Fruit fly (Drosophila melanogaster) whole organism, embryonic: Measurements from ENCODE around the gene Srp19.

Experiments
- Atf-2 ChIP-seq: fragments of 200-800 bp; sonication (Bioruptor generic); optimal IDR thresholded peaks from 2 replicates; lab custom pipeline; 2016; ENCODE audit warnings: missing biosample characterization, missing genetic modification characterization
- Atf3 ChIP-seq: fragments of 200-800 bp; sonication (Bioruptor generic); optimal IDR thresholded peaks from 3 replicates; lab custom pipeline; 2016; ENCODE audit warnings: missing biosample characterization, missing genetic modification characterization
- C15 ChIP-seq: fragments of 200-800 bp; sonication (Bioruptor generic); IDR thresholded peaks from 3 replicates; pipeline ENCODE4 v1.3.6; 2022; ENCODE audit warnings: missing biosample characterization, missing genetic modification characterization
- CG11093 ChIP-seq: fragments of 200-800 bp; sonication (Bioruptor generic); IDR thresholded peaks from 3 replicates; pipeline ENCODE4 v1.3.6; 2022; ENCODE audit warnings: missing biosample characterization, missing genetic modification characterization
- CG12299 ChIP-seq: fragments of 200-800 bp; sonication (Bioruptor generic); optimal IDR thresholded peaks from 2 replicates; lab custom pipeline; 2018; ENCODE audit warnings: missing biosample characterization, mild to moderate bottlenecking, missing genetic modification characterization
- CG13123 ChIP-seq: fragments of 200-800 bp; sonication (Bioruptor generic); optimal IDR thresholded peaks from 2 replicates; lab custom pipeline; 2016; ENCODE audit warnings: missing biosample characterization, missing genetic modification characterization
- CG13775 ChIP-seq: fragments of 200-800 bp; sonication (Bioruptor generic); optimal IDR thresholded peaks from 3 replicates; lab custom pipeline; 2017; ENCODE audit warnings: missing biosample characterization, mild to moderate bottlenecking, missing genetic modification characterization
- CG17612 ChIP-seq: fragments of 200-800 bp; sonication (Bioruptor generic); IDR thresholded peaks from 2 replicates; pipeline ENCODE4 v1.3.6; 2022; ENCODE audit warnings: missing biosample characterization, missing genetic modification characterization
- CG18764 ChIP-seq: fragments of 200-800 bp; sonication (Bioruptor generic); optimal IDR thresholded peaks from 3 replicates; lab custom pipeline; 2016; ENCODE audit warnings: missing biosample characterization, missing genetic modification characterization
- CG2120 ChIP-seq: fragments of 200-800 bp; sonication (Bioruptor generic); optimal IDR thresholded peaks from 3 replicates; lab custom pipeline; 2016; ENCODE audit warnings: missing biosample characterization, missing genetic modification characterization
- CG2129 ChIP-seq: fragments of 200-800 bp; sonication (Bioruptor generic); IDR thresholded peaks from 2 replicates; pipeline ENCODE4 v1.3.6; 2022; ENCODE audit warnings: missing biosample characterization, missing genetic modification characterization; ENCODE audit not compliant: partially characterized antibody
- CG2202 ChIP-seq: fragments of 200-800 bp; sonication (Bioruptor generic); optimal IDR thresholded peaks from 2 replicates; lab custom pipeline; 2018; ENCODE audit warnings: missing biosample characterization, mild to moderate bottlenecking, missing genetic modification characterization
- CG30431 ChIP-seq: fragments of 200-800 bp; sonication (Bioruptor generic); optimal IDR thresholded peaks from 2 replicates; lab custom pipeline; 2017; ENCODE audit warnings: missing biosample characterization, missing genetic modification characterization
- CG31365 ChIP-seq: fragments of 200-800 bp; sonication (Bioruptor generic); optimal IDR thresholded peaks from 2 replicates; lab custom pipeline; 2018; ENCODE audit warnings: missing biosample characterization, mild to moderate bottlenecking, missing genetic modification characterization
- CG3847 ChIP-seq: fragments of 200-800 bp; sonication (Bioruptor generic); IDR thresholded peaks from 2 replicates; pipeline ENCODE4 v1.3.6; 2022; ENCODE audit warnings: missing biosample characterization, missing genetic modification characterization
- CG7372 ChIP-seq: fragments of 200-800 bp; sonication (Bioruptor generic); IDR thresholded peaks from 2 replicates; pipeline ENCODE4 v1.3.6; 2022; ENCODE audit warnings: missing biosample characterization, missing genetic modification characterization
- CG7786 ChIP-seq: fragments of 200-800 bp; sonication (Bioruptor generic); optimal IDR thresholded peaks from 2 replicates; lab custom pipeline; 2016; ENCODE audit warnings: missing biosample characterization, missing genetic modification characterization
- CG8359 ChIP-seq: fragments of 200-800 bp; sonication (Bioruptor generic); optimal IDR thresholded peaks from 2 replicates; lab custom pipeline; 2017; ENCODE audit warnings: missing biosample characterization, mild to moderate bottlenecking, missing genetic modification characterization, borderline replicate concordance
- CG8478 ChIP-seq: fragments of >200 bp; optimal IDR thresholded peaks from 2 replicates; lab custom pipeline; 2018
- CG8944 ChIP-seq: fragments of 200-800 bp; sonication (Bioruptor generic); optimal IDR thresholded peaks from 3 replicates; lab custom pipeline; 2016; ENCODE audit warnings: missing biosample characterization, missing genetic modification characterization
- E2f2 ChIP-seq: fragments of 200-800 bp; sonication (Bioruptor generic); IDR thresholded peaks from 2 replicates; pipeline ENCODE4 v1.3.6; 2022; ENCODE audit warnings: missing biosample characterization, missing genetic modification characterization
- Elba2 ChIP-seq: fragments of 200-800 bp; sonication (Bioruptor generic); optimal IDR thresholded peaks from 3 replicates; lab custom pipeline; 2016; ENCODE audit warnings: missing biosample characterization, missing genetic modification characterization
- Jarid2 ChIP-seq: fragments of 200-800 bp; sonication (Bioruptor generic); optimal IDR thresholded peaks from 3 replicates; lab custom pipeline; 2017; ENCODE audit warnings: mild to moderate bottlenecking, missing biosample characterization, missing genetic modification reagents, missing genetic modification characterization
- Lhr ChIP-seq: fragments of 200-800 bp; sonication (Bioruptor generic); optimal IDR thresholded peaks from 3 replicates; lab custom pipeline; 2017; ENCODE audit warnings: mild to moderate bottlenecking, missing biosample characterization, missing genetic modification reagents, missing genetic modification characterization
- Myb ChIP-seq: fragments of 200-800 bp; sonication (Bioruptor generic); optimal IDR thresholded peaks from 2 replicates; lab custom pipeline; 2016; ENCODE audit warnings: missing biosample characterization, missing genetic modification characterization
- Oli ChIP-seq: fragments of 200-800 bp; sonication (Bioruptor generic); optimal IDR thresholded peaks from 2 replicates; lab custom pipeline; 2018; ENCODE audit warnings: missing biosample characterization, mild to moderate bottlenecking, missing genetic modification characterization, moderate library complexity
- PHDP ChIP-seq: fragments of 200-800 bp; sonication (Bioruptor generic); optimal IDR thresholded peaks from 3 replicates; lab custom pipeline; 2018; ENCODE audit warnings: missing biosample characterization, mild to moderate bottlenecking, missing genetic modification characterization, moderate library complexity
- Rx ChIP-seq: fragments of 200-800 bp; sonication (Bioruptor generic); IDR thresholded peaks from 2 replicates; pipeline ENCODE4 v1.3.6; 2022; ENCODE audit warnings: missing biosample characterization, missing genetic modification characterization
- Six4 ChIP-seq: fragments of 200-800 bp; sonication (Bioruptor generic); optimal IDR thresholded peaks from 2 replicates; lab custom pipeline; 2016; ENCODE audit warnings: missing biosample characterization, missing genetic modification characterization
- Taf1 ChIP-seq: fragments of 200-800 bp; sonication (Bioruptor generic); IDR thresholded peaks from 2 replicates; pipeline ENCODE4 v1.3.6; 2022; ENCODE audit warnings: missing biosample characterization, missing genetic modification characterization
- ac ChIP-seq: fragments of 200-800 bp; sonication (Bioruptor generic); optimal IDR thresholded peaks from 3 replicates; lab custom pipeline; 2017; ENCODE audit warnings: missing biosample characterization, mild to moderate bottlenecking, missing genetic modification characterization
- ase ChIP-seq: fragments of 200-800 bp; sonication (Bioruptor generic); IDR thresholded peaks from 3 replicates; pipeline ENCODE4 v1.3.6; 2022; ENCODE audit warnings: missing biosample characterization, missing genetic modification characterization
- bab2 ChIP-seq: fragments of 200-800 bp; sonication (Bioruptor generic); optimal IDR thresholded peaks from 2 replicates; lab custom pipeline; 2016; ENCODE audit warnings: missing biosample characterization, missing genetic modification characterization
- bowl ChIP-seq: fragments of 200-800 bp; sonication (Bioruptor generic); IDR thresholded peaks from 2 replicates; pipeline ENCODE4 v1.3.6; 2022; ENCODE audit warnings: missing biosample characterization, missing genetic modification characterization
- chif ChIP-seq, 2 experiments: fragments of 200-800 bp; sonication (Bioruptor generic); optimal IDR thresholded peaks; 3 replicates each; lab custom pipeline; 2016; ENCODE audit warnings: missing biosample characterization in 2 of 2, missing genetic modification characterization in 2 of 2
- dysf ChIP-seq: fragments of 200-800 bp; sonication (Bioruptor generic); IDR thresholded peaks from 3 replicates; pipeline ENCODE4 v1.3.6; 2022; ENCODE audit warnings: missing biosample characterization, missing genetic modification characterization
- esg ChIP-seq: fragments of 200-800 bp; sonication (Bioruptor generic); conservative IDR thresholded peaks from 2 replicates; pipeline ENCODE4 v1.3.6; 2022; ENCODE audit warnings: missing biosample characterization, missing genetic modification characterization
- eve ChIP-seq, 2 experiments: fragments of >200 bp; optimal IDR thresholded peaks; 2 replicates each; lab custom pipeline; 2017; ENCODE audit warnings: missing biosample characterization in 2 of 2, missing genetic modification characterization in 2 of 2
- fd102C ChIP-seq: fragments of 200-800 bp; sonication (Bioruptor generic); optimal IDR thresholded peaks from 2 replicates; lab custom pipeline; 2018; ENCODE audit warnings: missing biosample characterization, mild to moderate bottlenecking, missing genetic modification characterization, moderate library complexity
- lmd ChIP-seq: fragments of 200-800 bp; sonication (Bioruptor generic); IDR thresholded peaks from 2 replicates; pipeline ENCODE4 v1.3.6; 2022; ENCODE audit warnings: missing biosample characterization, missing genetic modification characterization
- nerfin-2 ChIP-seq: fragments of 200-800 bp; sonication (Bioruptor generic); IDR thresholded peaks from 2 replicates; pipeline ENCODE4 v1.3.6; 2022; ENCODE audit warnings: missing biosample characterization, missing genetic modification characterization; ENCODE audit not compliant: partially characterized antibody
- odd ChIP-seq: fragments of 200-800 bp; sonication (Bioruptor generic); optimal IDR thresholded peaks from 2 replicates; lab custom pipeline; 2017; ENCODE audit warnings: missing biosample characterization, mild to moderate bottlenecking, missing genetic modification characterization
- p53 ChIP-seq: fragments of 200-800 bp; sonication (Bioruptor generic); optimal IDR thresholded peaks from 2 replicates; lab custom pipeline; 2016; ENCODE audit warnings: missing biosample characterization, missing genetic modification characterization
- pzg ChIP-seq: fragments of 200-800 bp; sonication (Bioruptor generic); optimal IDR thresholded peaks from 3 replicates; lab custom pipeline; 2018; ENCODE audit warnings: missing biosample characterization, mild to moderate bottlenecking, missing genetic modification characterization, moderate library complexity
- scrt ChIP-seq: fragments of 200-800 bp; sonication (Bioruptor generic); optimal IDR thresholded peaks from 2 replicates; lab custom pipeline; 2018; ENCODE audit warnings: missing biosample characterization, mild to moderate bottlenecking, missing genetic modification characterization, moderate library complexity
- slbo ChIP-seq: fragments of 200-800 bp; sonication (Bioruptor generic); IDR thresholded peaks from 2 replicates; pipeline ENCODE4 v1.3.6; 2022; ENCODE audit warnings: missing biosample characterization, missing genetic modification characterization
- sqz ChIP-seq: fragments of 200-800 bp; sonication (Bioruptor generic); optimal IDR thresholded peaks from 3 replicates; lab custom pipeline; 2018; ENCODE audit warnings: missing biosample characterization, mild to moderate bottlenecking, missing genetic modification characterization
- trem ChIP-seq: fragments of 200-800 bp; optimal IDR thresholded peaks from 3 replicates; lab custom pipeline; 2019; ENCODE audit warnings: missing biosample characterization, mild to moderate bottlenecking, missing genetic modification characterization, moderate library complexity
- vnd ChIP-seq: fragments of 200-800 bp; sonication (Bioruptor generic); IDR thresholded peaks from 3 replicates; pipeline ENCODE4 v1.3.6; 2022; ENCODE audit warnings: missing biosample characterization, missing genetic modification characterization; ENCODE audit not compliant: partially characterized antibody
- z ChIP-seq: fragments of 200-800 bp; sonication (Bioruptor generic); IDR thresholded peaks from 3 replicates; pipeline ENCODE4 v1.3.6; 2022; ENCODE audit warnings: missing biosample characterization, missing genetic modification characterization
- zfh1 ChIP-seq: fragments of 200-800 bp; sonication (Bioruptor generic); IDR thresholded peaks from 3 replicates; pipeline ENCODE4 v1.3.6; 2022; ENCODE audit warnings: missing biosample characterization, missing genetic modification characterization

Gene Srp19

dm6 chr3L:7347984-7348631 lies at the start of gene Srp19, which contains the start of gene qm:
TSS of gene Srp19 (minus strand) at chr3L:7348034.
TSS of gene qm (plus strand) at chr3L:7348313.
- TF ChIP-seq CG13123: no peak
- peak; percentile 36; the same call in 1 of the 2 replicates for TF ChIP-seq lmd (GFP tag; lab: Robert Waterston, UW)
- TF ChIP-seq z (GFP tag; lab: Robert Waterston, UW): no peak
- TF ChIP-seq CG12299 (tag; lab: Kevin White, UChicago): peak; percentile 38
- peak in 1 of 2 experiments; percentile 57 for TF ChIP-seq chif (GFP tag; optimal IDR thresholded peaks at IDR 0.05; lab: Kevin White, UChicago)
- TF ChIP-seq PHDP: no peak
- TF ChIP-seq CG18764 (GFP tag; lab: Kevin White, UChicago): no peak
- TF ChIP-seq eve (GFP tag; optimal IDR thresholded peaks at IDR 0.05; lab: Kevin White, UChicago): no peak
- peak; percentile 0 for TF ChIP-seq Atf-2
- no peak for TF ChIP-seq ac (GFP tag; lab: Kevin White, UChicago)
- no peak for TF ChIP-seq CG31365 (tag; lab: Kevin White, UChicago)
- peak; percentile 57 for TF ChIP-seq CG3847 (GFP tag; lab: Robert Waterston, UW)
- TF ChIP-seq Jarid2 (GFP tag; lab: Kevin White, UChicago): peak; percentile 86
- TF ChIP-seq vnd (GFP tag; lab: Robert Waterston, UW): peak; percentile 85
- peak; percentile 40 for TF ChIP-seq E2f2 (GFP tag; lab: Robert Waterston, UW)
- no peak for TF ChIP-seq CG30431
- TF ChIP-seq CG7786 (GFP tag; lab: Kevin White, UChicago): peak; percentile 10
- peak; percentile 47 for TF ChIP-seq CG8944 (GFP tag; lab: Kevin White, UChicago)
- peak; percentile 64 for TF ChIP-seq dysf (GFP tag; lab: Robert Waterston, UW)
- no peak for TF ChIP-seq Lhr (GFP tag; lab: Kevin White, UChicago)
- TF ChIP-seq Taf1 (GFP tag; lab: Robert Waterston, UW): 0 out of 2 replicates have a peak, but pooled peaks have one; percentile 17
- peak; percentile 6 for TF ChIP-seq odd (GFP tag; lab: Kevin White, UChicago)
- TF ChIP-seq nerfin-2 (GFP tag; lab: Robert Waterston, UW): no peak
- peak; percentile 5 for TF ChIP-seq Oli
- peak; percentile 58; the same call in 2 of the 3 replicates for TF ChIP-seq zfh1 (GFP tag; lab: Robert Waterston, UW)
- peak; percentile 29 for TF ChIP-seq bab2 (GFP tag; lab: Kevin White, UChicago)
- peak; percentile 59; the same call in 1 of the 2 replicates for TF ChIP-seq CG2129 (GFP tag; lab: Robert Waterston, UW)
- no peak for TF ChIP-seq CG8359 (GFP tag; lab: Kevin White, UChicago)
- peak; percentile 31 for TF ChIP-seq CG13775 (GFP tag; lab: Kevin White, UChicago)
- peak; percentile 78 for TF ChIP-seq CG2120 (GFP tag; lab: Kevin White, UChicago)
- no peak for TF ChIP-seq CG17612
- TF ChIP-seq Six4: no peak
- peak; percentile 66 for TF ChIP-seq pzg
- peak; percentile 21; the same call in 1 of the 2 replicates for TF ChIP-seq esg (GFP tag; lab: Robert Waterston, UW)
- TF ChIP-seq Atf3 (GFP tag; lab: Kevin White, UChicago): peak; percentile 1
- TF ChIP-seq Elba2 (GFP tag; lab: Kevin White, UChicago): peak; percentile 19
- peak; percentile 59 for TF ChIP-seq Myb (GFP tag; lab: Kevin White, UChicago)
- TF ChIP-seq bowl: no peak
- no peak for TF ChIP-seq CG7372 (GFP tag; lab: Robert Waterston, UW)
- no peak for TF ChIP-seq Rx (GFP tag; lab: Robert Waterston, UW)
- no peak for TF ChIP-seq sqz (GFP tag; lab: Kevin White, UChicago)
- TF ChIP-seq slbo: peak; percentile 67; the same call in 1 of the 2 replicates
- TF ChIP-seq CG8478 (lab: Kevin White, UChicago): no peak
- TF ChIP-seq p53 (GFP tag; lab: Kevin White, UChicago): no peak
- TF ChIP-seq C15 (GFP tag; lab: Robert Waterston, UW): no peak
- TF ChIP-seq trem (tag; lab: Kevin White, UChicago): peak; percentile 6
- no peak for TF ChIP-seq fd102C (GFP tag; lab: Kevin White, UChicago)
- no peak for TF ChIP-seq CG11093 (GFP tag; lab: Robert Waterston, UW)
- no peak for TF ChIP-seq CG2202 (tag; lab: Kevin White, UChicago)
- TF ChIP-seq ase (GFP tag; lab: Robert Waterston, UW): 0 out of 3 replicates have a peak, but pooled peaks have one; percentile 11
- TF ChIP-seq scrt (GFP tag; lab: Kevin White, UChicago): no peak
